Worm (Caenorhabditis elegans) whole organism, midembryonic: ENCODE measurements around the gene srab-25.

Source experiments
- T22C8.4 ChIP-seq: fragments of 200-800 bp; sonication (Bioruptor generic); IDR thresholded peaks from 2 replicates; pipeline ENCODE4 v1.3.6; 2022; ENCODE audit warnings: missing genetic modification characterization, missing compliant biosample characterization
- klf-2 ChIP-seq: fragments of 200-800 bp; sonication (Bioruptor generic); conservative IDR thresholded peaks from 2 replicates; pipeline ENCODE4 v1.3.6; 2022; ENCODE audit warnings: missing genetic modification reagents, missing genetic modification characterization, missing compliant biosample characterization
- med-1 ChIP-seq: sonication (generic microtip); optimal IDR thresholded peaks from 2 replicates; lab custom pipeline; 2017; ENCODE audit warnings: missing genetic modification characterization, mild to moderate bottlenecking, missing compliant biosample characterization, antibody characterized with exemption, missing genetic modification reagents; ENCODE audit not compliant: insufficient read depth
- ref-1 ChIP-seq: fragments of 200-800 bp; sonication (Bioruptor generic); conservative IDR thresholded peaks from 2 replicates; pipeline ENCODE4 v1.3.6; 2022; ENCODE audit warnings: missing genetic modification reagents, missing genetic modification characterization, missing compliant biosample characterization

DNA sequence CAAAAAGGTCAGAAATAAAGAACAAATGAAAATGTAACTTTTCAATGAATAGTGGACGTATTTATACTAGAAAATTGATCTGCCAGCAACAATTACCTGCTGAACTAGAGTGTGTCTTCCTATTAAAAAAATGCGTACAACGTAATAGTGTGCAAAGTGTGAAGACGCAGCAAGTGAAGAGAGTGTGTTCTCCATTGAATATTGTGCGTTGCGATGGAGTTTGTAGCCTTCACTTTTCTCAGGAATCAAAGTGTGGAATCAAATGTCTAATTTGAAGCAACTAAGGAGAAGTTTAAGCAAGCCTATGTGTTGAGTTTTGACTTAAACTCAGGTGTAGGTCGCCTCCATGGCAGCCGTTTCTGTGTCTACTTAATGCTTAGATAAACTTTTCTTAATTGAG, 9.1 kb downstream of the srab-25 start, which contains the start of gene gst-21:
- TF ChIP-seq T22C8.4 (GFP tag; lab: Robert Waterston, UW): no peak
- TF ChIP-seq klf-2 (GFP tag; lab: Robert Waterston, UW): no peak
- no peak for TF ChIP-seq med-1 (GFP tag; lab: Kevin White, UChicago)
- TF ChIP-seq ref-1 (GFP tag; lab: Robert Waterston, UW): no peak
